Fruit fly (Drosophila melanogaster) whole organism, embryonic: Measurements from ENCODE around the gene CG8319.
A peak's percentile ranks its signal among the peaks of the same experiment; 100 is the strongest.

ENCODE experiments used
- ATbp ChIP-seq: fragments of 200-800 bp; sonication (Bioruptor generic); optimal IDR thresholded peaks from 2 replicates; lab custom pipeline; 2017; ENCODE audit warnings: missing biosample characterization, mild to moderate bottlenecking, missing genetic modification characterization, missing genetic modification reagents
- CG15011 ChIP-seq: fragments of 200-800 bp; sonication (Bioruptor generic); optimal IDR thresholded peaks from 3 replicates; lab custom pipeline; 2018; ENCODE audit warnings: missing biosample characterization, mild to moderate bottlenecking, missing genetic modification characterization
- CG16779 ChIP-seq: fragments of 200-800 bp; sonication (Bioruptor generic); IDR thresholded peaks from 2 replicates; pipeline ENCODE4 v1.3.6; 2022; ENCODE audit warnings: missing biosample characterization, missing genetic modification characterization
- CG2120 ChIP-seq: fragments of 200-800 bp; sonication (Bioruptor generic); optimal IDR thresholded peaks from 3 replicates; lab custom pipeline; 2016; ENCODE audit warnings: missing biosample characterization, missing genetic modification characterization
- CG8388 ChIP-seq: fragments of 200-800 bp; sonication (Bioruptor generic); optimal IDR thresholded peaks from 2 replicates; lab custom pipeline; 2019; ENCODE audit warnings: missing biosample characterization, mild to moderate bottlenecking, missing genetic modification characterization, moderate library complexity
- Fer1 ChIP-seq: fragments of 200-800 bp; sonication (Bioruptor generic); optimal IDR thresholded peaks from 2 replicates; lab custom pipeline; 2017; ENCODE audit warnings: missing biosample characterization, mild to moderate bottlenecking, missing genetic modification characterization
- Med ChIP-seq: fragments of 200-800 bp; sonication (Bioruptor generic); peaks from one replicate; lab custom pipeline; 2016; ENCODE audit warnings: missing biosample characterization, missing genetic modification characterization, mild to moderate bottlenecking, inconsistent platforms, moderate library complexity
- kni ChIP-seq: fragments of 200-800 bp; sonication (Bioruptor generic); optimal IDR thresholded peaks from 3 replicates; lab custom pipeline; 2017; ENCODE audit warnings: mild to moderate bottlenecking, missing biosample characterization, missing genetic modification reagents, missing genetic modification characterization
- otp ChIP-seq: fragments of 200-800 bp; sonication (Bioruptor generic); IDR thresholded peaks from 3 replicates; pipeline ENCODE4, ENCODE4 v1.3.6; 2022; ENCODE audit warnings: missing biosample characterization, missing genetic modification characterization
- tgo ChIP-seq: fragments of 200-800 bp; sonication (Bioruptor generic); IDR thresholded peaks from 3 replicates; pipeline ENCODE4 v1.3.6; 2022; ENCODE audit warnings: missing biosample characterization, missing genetic modification characterization

DNA sequence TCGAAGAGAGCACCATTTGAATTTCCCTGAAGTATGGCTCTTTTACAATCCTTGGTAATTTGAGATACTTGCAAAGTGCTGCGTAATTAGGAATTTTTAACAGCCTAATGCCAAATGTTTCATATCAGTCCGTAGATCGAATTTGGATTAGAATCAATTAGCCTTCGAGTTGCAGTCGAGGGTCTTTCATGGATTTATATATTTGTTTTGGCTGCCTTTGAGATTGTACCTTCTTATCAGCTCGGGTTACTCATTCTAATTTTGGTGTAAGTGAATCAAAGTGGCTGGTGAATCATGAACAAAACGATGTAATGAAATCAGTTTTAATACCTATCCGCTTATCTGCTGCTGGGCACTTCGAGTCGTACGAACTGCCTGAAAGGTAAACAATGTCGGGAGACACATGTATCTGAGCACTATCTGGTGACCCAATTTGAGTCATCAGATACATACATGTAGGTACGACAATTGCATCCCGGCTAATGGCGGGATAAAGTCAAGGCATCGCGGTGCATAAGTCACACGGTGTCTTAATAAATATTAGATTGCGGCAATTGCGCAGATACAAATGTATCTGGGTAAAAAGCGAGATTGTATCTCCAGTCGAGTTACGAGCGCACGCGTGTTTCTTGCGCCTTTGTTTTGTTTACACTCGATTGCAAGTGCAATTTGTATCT is 31.3 kb upstream of the CG8319 start:
- TF ChIP-seq kni (GFP tag; lab: Kevin White, UChicago), result no peak
- no peak for TF ChIP-seq Fer1 (GFP tag; lab: Kevin White, UChicago)
- TF ChIP-seq CG2120 (GFP tag; lab: Kevin White, UChicago), result no peak
- TF ChIP-seq ATbp (GFP tag; lab: Kevin White, UChicago), result no peak
- no peak for TF ChIP-seq CG8388
- TF ChIP-seq otp (GFP tag; lab: Robert Waterston, UW), result no peak
- no peak for TF ChIP-seq CG15011 (GFP tag; lab: Kevin White, UChicago)
- TF ChIP-seq tgo (GFP tag; lab: Robert Waterston, UW), result no peak
- TF ChIP-seq CG16779 (GFP tag; lab: Robert Waterston, UW), result no peak
- peak; percentile 38 for TF ChIP-seq Med (GFP tag; lab: Kevin White, UChicago)
